Fruit fly (Drosophila melanogaster): ENCODE results near the gene Snoo.
A peak's percentile ranks its signal among the peaks of the same experiment; 100 is the strongest.

The Snoo gene

dm6 chr2L:7964611-7965010 lies 19.4 kb downstream of the Snoo start:
- TF ChIP-seq CG13123 (GFP tag; optimal IDR thresholded peaks at IDR 0.05) (peak; percentile 41), hbn (GFP tag; IDR thresholded peaks at IDR 0.05; ENCODE audit: partially characterized antibody) (no peak), Trl (optimal IDR thresholded peaks at IDR 0.05) (no peak), Trl (GFP tag; optimal IDR thresholded peaks at IDR 0.05) (peak; percentile 63), CTCF (GFP tag; optimal IDR thresholded peaks at IDR 0.05) (no peak), bigmax (GFP tag; optimal IDR thresholded peaks at IDR 0.05) (no peak), CG7271 (tag; optimal IDR thresholded peaks at IDR 0.05) (no peak), slou (GFP tag; optimal IDR thresholded peaks at IDR 0.05) (no peak), CG13424 (tag; optimal IDR thresholded peaks at IDR 0.05) (peak; percentile 76), gem (tag; optimal IDR thresholded peaks at IDR 0.05) (peak; percentile 85), CG17829 (tag; optimal IDR thresholded peaks at IDR 0.05) (peak; percentile 56), pan (optimal IDR thresholded peaks at IDR 0.05) (no peak), pan (GFP tag; optimal IDR thresholded peaks at IDR 0.05 in 1 of 2, IDR thresholded peaks at IDR 0.05 in 1 of 2) (peak in 1 of 2 experiments; percentile 88), CG12219 (GFP tag; optimal IDR thresholded peaks at IDR 0.05) (peak; percentile 73), gce (GFP tag; IDR thresholded peaks at IDR 0.05) (peak; percentile 73; the same call in 2 of the 3 replicates), Elba2 (GFP tag; optimal IDR thresholded peaks at IDR 0.05) (peak; percentile 11), fd64A (GFP tag; optimal IDR thresholded peaks at IDR 0.05) (no peak), Poxn (GFP tag; IDR thresholded peaks at IDR 0.05) (no peak), CG15011 (GFP tag; optimal IDR thresholded peaks at IDR 0.05) (peak; percentile 0), Awh (GFP tag; IDR thresholded peaks at IDR 0.05) (peak; percentile 80), grn (GFP tag; optimal IDR thresholded peaks at IDR 0.05) (no peak), org-1 (GFP tag; optimal IDR thresholded peaks at IDR 0.05) (peak; percentile 65), chm (GFP tag; IDR thresholded peaks at IDR 0.05) (no peak; the same call in 1 of the 2 replicates), pros (GFP tag; optimal IDR thresholded peaks at IDR 0.05) (no peak), CG10366 (GFP tag; IDR thresholded peaks at IDR 0.05) (peak; percentile 83), sima (GFP tag; optimal IDR thresholded peaks at IDR 0.05) (no peak), tio (GFP tag; optimal IDR thresholded peaks at IDR 0.05) (peak; percentile 62), CG17612 (GFP tag; IDR thresholded peaks at IDR 0.05) (peak; percentile 48), CG30431 (GFP tag; optimal IDR thresholded peaks at IDR 0.05) (peak; percentile 43), sens-2 (GFP tag; IDR thresholded peaks at IDR 0.05) (peak; percentile 62), Lpt (GFP tag; optimal IDR thresholded peaks at IDR 0.05) (no peak), Antp (GFP tag; optimal IDR thresholded peaks at IDR 0.05) (peak; percentile 61), Oli (tag; optimal IDR thresholded peaks at IDR 0.05) (peak; percentile 86), Hmx (GFP tag; optimal IDR thresholded peaks at IDR 0.05) (no peak), CG15073 (GFP tag; optimal IDR thresholded peaks at IDR 0.05) (no peak), eyg (GFP tag; optimal IDR thresholded peaks at IDR 0.05) (peak; percentile 0), BtbVII (GFP tag; optimal IDR thresholded peaks at IDR 0.05) (peak; percentile 43), jing (GFP tag; optimal IDR thresholded peaks at IDR 0.05) (peak; percentile 59), Bteb2 (GFP tag; optimal IDR thresholded peaks at IDR 0.05) (peak; percentile 62), pnt (GFP tag; optimal IDR thresholded peaks at IDR 0.05) (peak; percentile 78), Abd-B (GFP tag; optimal IDR thresholded peaks at IDR 0.05) (peak; percentile 45), CG12299 (tag; optimal IDR thresholded peaks at IDR 0.05) (no peak), Rx (GFP tag; IDR thresholded peaks at IDR 0.05) (peak; percentile 76), emc (GFP tag; optimal IDR thresholded peaks at IDR 0.05) (no peak), Doc3 (GFP tag; IDR thresholded peaks at IDR 0.05; ENCODE audit: partially characterized antibody) (no peak), Sox102F (GFP tag; optimal IDR thresholded peaks at IDR 0.05) (peak; percentile 87), CG1529 (GFP tag; optimal IDR thresholded peaks at IDR 0.05) (peak; percentile 40), ftz-f1 (GFP tag; optimal IDR thresholded peaks at IDR 0.05) (no peak), CG2889 (GFP tag; IDR thresholded peaks at IDR 0.05) (peak; percentile 51; the same call in 1 of the 3 replicates), Lhr (GFP tag; optimal IDR thresholded peaks at IDR 0.05) (peak; percentile 41), br (optimal IDR thresholded peaks at IDR 0.05) (no peak), CG4854 (GFP tag; optimal IDR thresholded peaks at IDR 0.05) (peak; percentile 54), Hr39 (optimal IDR thresholded peaks at IDR 0.05) (no peak), CG9609 (GFP tag; optimal IDR thresholded peaks at IDR 0.05) (peak; percentile 51)

All from whole organism, embryonic.